Fruit fly (Drosophila melanogaster) whole organism: ENCODE data around the gene Gnmt.

ENCODE experiments used
- CG8478 ChIP-seq: fragments of >200 bp; optimal IDR thresholded peaks from 2 replicates; lab custom pipeline; 2018; ENCODE audit warnings: inconsistent platforms
- Dll ChIP-seq: fragments of >200 bp; optimal IDR thresholded peaks from 2 replicates; lab custom pipeline; 2017

DNA sequence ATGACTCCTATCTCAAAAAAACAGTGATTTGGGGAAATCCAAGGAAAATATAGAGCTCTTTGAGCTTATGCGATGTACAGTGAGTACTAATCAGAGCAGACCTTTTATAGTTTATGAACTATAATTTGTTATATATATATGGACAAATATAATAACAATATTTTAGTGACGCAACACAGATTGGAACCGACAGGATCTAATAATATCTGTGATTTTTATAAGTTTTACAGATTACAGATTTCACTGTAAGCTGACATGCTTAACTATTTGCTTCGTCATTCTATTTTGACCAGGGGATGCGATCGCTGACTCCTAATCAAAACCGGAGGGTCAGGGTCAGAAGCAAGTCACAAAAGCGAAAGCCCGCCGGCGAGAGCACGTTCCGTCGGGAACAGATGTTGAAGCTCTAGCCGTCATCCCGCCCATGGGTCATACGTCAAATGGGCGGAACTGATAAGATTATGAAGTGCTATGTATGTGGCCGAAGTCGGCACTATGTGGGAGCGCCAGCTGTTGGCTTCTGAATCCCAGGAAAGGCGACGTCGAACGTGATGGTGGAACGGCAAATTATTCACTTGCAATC lies at the start of gene Gnmt:
- TF ChIP-seq Dll (no peak), CG8478 (lab: Kevin White, UChicago) (no peak)
